Worm (Caenorhabditis elegans): ENCODE results near the gene rsef-1.

The rsef-1 gene

ce11 chrX:3102165-3102564 is 43.0 kb upstream of the rsef-1 start, which contains the start of gene ztf-13:
Gene ztf-13, minus strand, starts transcription at chrX:3102175.
- peak; percentile 90 for TF ChIP-seq elt-2 (tag; optimal IDR thresholded peaks at IDR 0.05)
- peak; percentile 55 for TF ChIP-seq egl-5 (tag; optimal IDR thresholded peaks at IDR 0.05)
- TF ChIP-seq pha-4 (tag; optimal IDR thresholded peaks at IDR 0.05), result peak; percentile 84
- no peak for TF ChIP-seq mml-1 (tag; optimal IDR thresholded peaks at IDR 0.05)
- TF ChIP-seq ceh-28 (tag; optimal IDR thresholded peaks at IDR 0.05), result peak; percentile 2
- TF ChIP-seq pqm-1 (tag; optimal IDR thresholded peaks at IDR 0.05), result peak; percentile 87
- TF ChIP-seq jun-1 (tag; optimal IDR thresholded peaks at IDR 0.05), result peak; percentile 58
- no peak for TF ChIP-seq sea-2 (GFP tag; optimal IDR thresholded peaks at IDR 0.05)
- peak; percentile 10 for TF ChIP-seq skn-1 (tag; optimal IDR thresholded peaks at IDR 0.05)

ce11 chrX:3101562-3101961 is 42.4 kb upstream of the rsef-1 start:
- TF ChIP-seq pha-4 (tag; optimal IDR thresholded peaks at IDR 0.05), result peak; percentile 66
- TF ChIP-seq egl-5 (tag; optimal IDR thresholded peaks at IDR 0.05), result peak; percentile 59
- TF ChIP-seq nhr-67 (tag; optimal IDR thresholded peaks at IDR 0.05), result no peak

- peak; percentile 82 for TF ChIP-seq nhr-25 (tag; optimal IDR thresholded peaks at IDR 0.05)
- TF ChIP-seq fos-1 (tag; optimal IDR thresholded peaks at IDR 0.05), result peak; percentile 55
- TF ChIP-seq elt-2 (tag; optimal IDR thresholded peaks at IDR 0.05), result peak; percentile 81
- TF ChIP-seq lsy-12 (tag; optimal IDR thresholded peaks at IDR 0.05), result peak; percentile 71
- TF ChIP-seq ceh-9 (tag; optimal IDR thresholded peaks at IDR 0.05), result no peak
- TF ChIP-seq nhr-76 (tag; optimal IDR thresholded peaks at IDR 0.05), result no peak
- no peak for TF ChIP-seq ztf-11 (tag; optimal IDR thresholded peaks at IDR 0.05)
- TF ChIP-seq snpc-4 (tag; optimal IDR thresholded peaks at IDR 0.05), result peak; percentile 88
- TF ChIP-seq fkh-2 (tag; optimal IDR thresholded peaks at IDR 0.05), result no peak
- TF ChIP-seq daf-12 (tag; optimal IDR thresholded peaks at IDR 0.05), result no peak
- no peak for TF ChIP-seq nhr-11 (tag; optimal IDR thresholded peaks at IDR 0.05)
- TF ChIP-seq nhr-28 (tag; optimal IDR thresholded peaks at IDR 0.05), result no peak
- no peak for TF ChIP-seq mml-1 (tag; optimal IDR thresholded peaks at IDR 0.05)
- peak; percentile 66 for TF ChIP-seq ceh-28 (tag; optimal IDR thresholded peaks at IDR 0.05)
- TF ChIP-seq unc-62 (GFP tag; optimal IDR thresholded peaks at IDR 0.05), result peak; percentile 4
- TF ChIP-seq nhr-237 (tag; optimal IDR thresholded peaks at IDR 0.05), result no peak
- peak; percentile 39 for TF ChIP-seq ceh-82 (tag; optimal IDR thresholded peaks at IDR 0.05)
- TF ChIP-seq egl-27 (tag; optimal IDR thresholded peaks at IDR 0.05), result no peak
- TF ChIP-seq nhr-23 (tag; optimal IDR thresholded peaks at IDR 0.05), result peak; percentile 92
- no peak for TF ChIP-seq sea-2 (GFP tag; optimal IDR thresholded peaks at IDR 0.05)
- peak; percentile 70 for TF ChIP-seq ztf-4 (tag; optimal IDR thresholded peaks at IDR 0.05)
- TF ChIP-seq fkh-10 (GFP tag; optimal IDR thresholded peaks at IDR 0.05), result no peak
- TF ChIP-seq nhr-43 (tag; optimal IDR thresholded peaks at IDR 0.05; ENCODE audit: poor library complexity, severe bottlenecking), result peak; percentile 84
- peak; percentile 35 for TF ChIP-seq pqm-1 (tag; optimal IDR thresholded peaks at IDR 0.05)
- no peak for TF ChIP-seq eor-1 (tag; optimal IDR thresholded peaks at IDR 0.05)
- TF ChIP-seq skn-1 (tag; optimal IDR thresholded peaks at IDR 0.05), result peak; percentile 64
- peak; percentile 89 for TF ChIP-seq hmg-11 (tag; optimal IDR thresholded peaks at IDR 0.05)
- peak; percentile 84 for TF ChIP-seq egl-5 (tag; optimal IDR thresholded peaks at IDR 0.05)
- peak; percentile 61 for TF ChIP-seq lin-15B (tag; optimal IDR thresholded peaks at IDR 0.05)
- TF ChIP-seq zag-1 (tag; optimal IDR thresholded peaks at IDR 0.05), result no peak
- peak; percentile 58 for TF ChIP-seq nhr-77 (tag; optimal IDR thresholded peaks at IDR 0.05)
- peak; percentile 83 for TF ChIP-seq lin-39 (tag; optimal IDR thresholded peaks at IDR 0.05)
- TF ChIP-seq unc-39 (tag; optimal IDR thresholded peaks at IDR 0.05), result no peak
- TF ChIP-seq elt-1 (tag; optimal IDR thresholded peaks at IDR 0.05), result no peak
- no peak for TF ChIP-seq mdl-1 (tag; optimal IDR thresholded peaks at IDR 0.05)
- TF ChIP-seq R02D3.7 (tag; optimal IDR thresholded peaks at IDR 0.05), result peak; percentile 64
- TF ChIP-seq jun-1 (tag; optimal IDR thresholded peaks at IDR 0.05), result peak; percentile 76
- TF ChIP-seq tbx-2 (tag; optimal IDR thresholded peaks at IDR 0.05), result peak; percentile 72
- TF ChIP-seq pha-4 (tag; optimal IDR thresholded peaks at IDR 0.05), result peak; percentile 97
- TF ChIP-seq ZK546.5 (tag; optimal IDR thresholded peaks at IDR 0.05), result no peak
- peak; percentile 59 for TF ChIP-seq ama-1 (optimal IDR thresholded peaks at IDR 0.05)
- peak; percentile 23 for TF ChIP-seq aly-2 (tag; optimal IDR thresholded peaks at IDR 0.05)
- TF ChIP-seq elt-3 (tag; optimal IDR thresholded peaks at IDR 0.05), result no peak
- peak; percentile 85 for TF ChIP-seq nfya-1 (tag; optimal IDR thresholded peaks at IDR 0.05; ENCODE audit: insufficient read depth)
Measured at ce11 chrX:3099832-3100231, 40.6 kb upstream of the rsef-1 start, which contains the start of gene sec-3. Gene sec-3, minus strand, starts transcription at chrX:3099852.
